Worm (Caenorhabditis elegans) whole organism, young adult: ENCODE data around the gene cest-4.

Source experiments
- F39B2.1 ChIP-seq: fragments of 200-800 bp; sonication (Bioruptor generic); IDR thresholded peaks from 2 replicates; pipeline ENCODE4 v1.3.6; 2022; ENCODE audit warnings: missing genetic modification reagents, missing genetic modification characterization, missing compliant biosample characterization
- ama-1 ChIP-seq, 3 experiments: fragments of 150-350 bp in 1 of 3; sonication (generic microtip) in 2 of 3; optimal IDR thresholded peaks; 2 replicates each; lab custom pipeline; 2014 to 2018; ENCODE audit warnings: missing biosample characterization in 2 of 3, missing genetic modification characterization in 2 of 3, missing genetic modification reagents in 2 of 3
- attf-5 ChIP-seq: fragments of 200-800 bp; sonication (Bioruptor generic); optimal IDR thresholded peaks from 2 replicates; lab custom pipeline; 2018; ENCODE audit warnings: mild to moderate bottlenecking, missing genetic modification characterization, missing compliant biosample characterization
- ccch-3 ChIP-seq: fragments of 200-800 bp; sonication (Bioruptor generic); optimal IDR thresholded peaks from 2 replicates; lab custom pipeline; 2018; ENCODE audit warnings: mild to moderate bottlenecking, missing genetic modification characterization, missing compliant biosample characterization
- him-1 ChIP-seq: sonication (generic microtip); optimal IDR thresholded peaks from 2 replicates; lab custom pipeline; 2016; ENCODE audit warnings: missing genotype, missing genetic modification reagents, missing genetic modification characterization, missing compliant biosample characterization
- nfya-1 ChIP-seq: sonication (generic microtip); optimal IDR thresholded peaks from 2 replicates; lab custom pipeline; 2017; ENCODE audit warnings: antibody characterized with exemption, missing compliant biosample characterization, missing genetic modification characterization, borderline replicate concordance; ENCODE audit not compliant: insufficient read depth
- unc-130 ChIP-seq: sonication (generic microtip); optimal IDR thresholded peaks from 2 replicates; lab custom pipeline; 2016; ENCODE audit warnings: missing genetic modification reagents, missing genetic modification characterization, missing compliant biosample characterization
- unc-62 ChIP-seq: fragments of 150-350 bp; optimal IDR thresholded peaks from 2 replicates; lab custom pipeline; 2014; ENCODE audit warnings: missing biosample characterization, missing genetic modification reagents, missing genetic modification characterization

DNA sequence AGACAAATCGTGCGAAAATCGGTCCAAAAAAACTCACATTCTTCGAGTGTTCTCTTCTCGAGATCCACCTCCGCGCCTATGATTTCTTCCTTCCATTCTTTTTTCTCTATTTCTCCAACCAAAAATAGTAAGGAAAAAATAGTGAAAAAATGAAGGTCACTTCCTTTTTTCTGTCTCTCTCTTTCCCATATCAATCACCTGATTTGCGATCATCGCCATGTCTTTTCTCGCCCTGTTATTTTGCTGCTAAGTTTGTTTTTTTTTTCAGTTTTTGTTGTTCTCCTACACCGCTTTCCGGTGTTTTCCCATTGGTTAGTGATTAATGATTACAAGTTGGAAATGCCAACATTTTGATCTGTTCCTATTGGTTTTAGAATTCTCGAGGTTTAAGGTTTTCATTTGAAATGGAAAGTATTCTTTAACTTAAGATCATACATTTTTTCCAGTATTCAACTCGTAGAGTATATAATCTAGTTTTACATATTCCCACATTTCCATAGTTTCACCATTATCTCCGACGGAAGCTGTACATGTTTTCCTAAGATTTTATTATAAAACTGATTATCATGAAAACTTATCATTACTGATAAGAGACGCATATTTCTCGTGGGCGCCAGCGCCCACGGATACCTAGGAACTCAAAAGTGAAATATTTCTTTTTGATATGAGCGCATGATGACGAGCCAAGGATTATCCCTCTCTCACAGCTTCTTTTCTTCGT lies 39.6 kb upstream of the cest-4 start:
- no peak for TF ChIP-seq him-1 (tag; lab: Kevin White, UChicago)
- TF ChIP-seq attf-5 (GFP tag; lab: Kevin White, UChicago): no peak
- TF ChIP-seq unc-62 (GFP tag; lab: Kevin White, UChicago): no peak
- TF ChIP-seq ccch-3 (GFP tag; lab: Kevin White, UChicago): no peak
- no peak for TF ChIP-seq unc-130 (GFP tag; lab: Kevin White, UChicago)
- TF ChIP-seq nfya-1: no peak
- TF ChIP-seq ama-1 (optimal IDR thresholded peaks at IDR 0.05; lab: Kevin White, UChicago): no peak
- TF ChIP-seq ama-1 (GFP tag; optimal IDR thresholded peaks at IDR 0.05; lab: Kevin White, UChicago): no peak
- TF ChIP-seq F39B2.1 (GFP tag; lab: Robert Waterston, UW): no peak
